Worm (Caenorhabditis elegans) whole organism, L4/young adult: ENCODE results near the gene msp-49.

Source experiments
- W03F9.2 ChIP-seq: fragments of 150-350 bp; optimal IDR thresholded peaks from 2 replicates; lab custom pipeline; 2014; ENCODE audit warnings: missing biosample characterization, missing genetic modification characterization
- dao-5 ChIP-seq: sonication (generic microtip); optimal IDR thresholded peaks from 2 replicates; lab custom pipeline; 2016; ENCODE audit warnings: missing genotype, missing genetic modification characterization, moderate library complexity, missing compliant biosample characterization
- him-1 ChIP-seq: sonication (generic microtip); optimal IDR thresholded peaks from 2 replicates; lab custom pipeline; 2016; ENCODE audit warnings: missing genotype, missing genetic modification reagents, missing genetic modification characterization, missing compliant biosample characterization

The msp-49 gene

ce11 chrII:5222830-5223229, 28.7 kb downstream of the msp-49 start:
- TF ChIP-seq W03F9.2 (no peak), him-1 (tag; lab: Kevin White, UChicago) (no peak), dao-5 (tag; lab: Kevin White, UChicago) (no peak)

DNA sequence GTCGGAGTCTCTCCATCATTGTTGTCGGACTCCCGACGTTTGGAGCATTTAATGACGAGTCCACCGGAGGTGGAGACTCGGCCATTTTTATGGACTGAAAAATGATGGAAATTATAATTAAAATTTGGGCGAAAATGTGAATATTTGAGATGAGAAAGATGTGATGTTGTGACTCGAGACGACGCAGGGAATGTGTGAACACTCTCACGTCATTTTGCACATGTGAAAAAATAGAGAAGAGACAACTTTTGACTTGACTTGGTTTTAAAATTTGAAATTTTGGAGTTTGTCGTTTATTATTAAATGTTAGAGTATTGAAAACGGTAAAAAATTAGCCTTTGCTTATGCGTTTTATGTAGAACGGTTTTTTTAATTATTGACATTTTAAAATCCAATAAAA, 31.1 kb downstream of the msp-49 start, which contains the start of gene dsh-1:
TSS of gene dsh-1 (minus strand) at position 101 of the 400 bp plus-strand sequence.
- TF ChIP-seq him-1 (tag; lab: Kevin White, UChicago) (no peak), W03F9.2 (no peak), dao-5 (tag; lab: Kevin White, UChicago) (no peak)

ce11 chrII:5226309-5226708, 32.1 kb downstream of the msp-49 start:
- TF ChIP-seq W03F9.2 = no peak
- no peak for TF ChIP-seq dao-5 (tag; lab: Kevin White, UChicago)
- no peak for TF ChIP-seq him-1 (tag; lab: Kevin White, UChicago)

ce11 chrII:5227768-5228167, 33.6 kb downstream of the msp-49 start:
- TF ChIP-seq W03F9.2 (no peak), him-1 (tag; lab: Kevin White, UChicago) (no peak)

- TF ChIP-seq him-1 (tag; lab: Kevin White, UChicago) (no peak), dao-5 (tag; lab: Kevin White, UChicago) (no peak), W03F9.2 (no peak)
These were observed 34.5 kb downstream of the msp-49 start for ce11 chrII:5228662-5229061.

DNA sequence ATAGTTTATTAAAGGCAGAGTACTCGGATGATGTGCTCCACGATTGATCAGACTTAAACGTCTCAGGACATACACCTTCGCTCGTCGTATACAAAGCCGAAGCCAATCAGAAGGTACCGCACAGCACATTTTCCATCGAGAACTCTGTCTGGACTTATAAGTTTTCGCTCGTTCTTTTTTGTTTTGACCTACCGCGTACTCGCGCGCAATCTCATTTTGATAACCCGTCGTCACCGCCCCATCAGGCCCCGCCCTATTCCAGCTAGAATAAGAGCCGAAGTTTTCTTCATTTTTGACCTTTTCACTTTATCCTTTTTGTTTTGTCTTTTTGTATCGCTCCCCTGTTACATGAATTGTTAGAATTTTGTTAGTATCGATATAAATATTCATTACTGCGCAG, 35.4 kb downstream of the msp-49 start, which contains the start of gene EGAP2.2:
TSS of gene EGAP2.2 (plus strand) at position 301 of the 400 bp plus-strand sequence.
- TF ChIP-seq W03F9.2 (no peak), him-1 (tag; lab: Kevin White, UChicago) (no peak), dao-5 (tag; lab: Kevin White, UChicago) (no peak)

- TF ChIP-seq dao-5 (tag; lab: Kevin White, UChicago) (no peak), him-1 (tag; lab: Kevin White, UChicago) (no peak), W03F9.2 (no peak)
These were observed 36.9 kb downstream of the msp-49 start, which contains the start of gene EGAP2.1 for ce11 chrII:5231111-5231510. EGAP2.1 (plus strand) TSS chrII:5231411.

DNA sequence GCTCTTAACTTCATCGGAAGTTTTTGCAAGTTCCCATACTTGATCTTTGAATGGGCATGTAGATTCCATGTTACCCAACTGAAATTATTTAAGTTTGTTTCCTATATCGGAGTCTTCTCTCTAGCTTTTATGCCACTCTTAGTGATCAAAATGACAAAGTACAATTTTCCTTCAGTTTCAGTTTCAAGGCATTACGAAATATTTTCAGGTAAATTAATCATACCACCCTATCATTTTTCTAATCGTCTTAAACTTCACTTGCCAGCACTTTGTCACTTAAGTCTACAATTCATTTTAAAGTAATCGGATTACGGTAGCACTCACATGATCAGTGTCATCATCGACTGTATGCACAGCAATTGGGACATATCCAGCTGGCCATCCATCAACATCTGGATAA, 40.6 kb downstream of the msp-49 start:
- TF ChIP-seq W03F9.2 = no peak
- no peak for TF ChIP-seq him-1 (tag; lab: Kevin White, UChicago)
- TF ChIP-seq dao-5 (tag; lab: Kevin White, UChicago) = no peak

- no peak for TF ChIP-seq dao-5 (tag; lab: Kevin White, UChicago)
- TF ChIP-seq W03F9.2 = no peak
- no peak for TF ChIP-seq him-1 (tag; lab: Kevin White, UChicago)
These were observed 41.6 kb downstream of the msp-49 start, which contains the start of gene pho-1 for ce11 chrII:5235758-5236157. pho-1 (minus strand) TSS chrII:5235846.

DNA sequence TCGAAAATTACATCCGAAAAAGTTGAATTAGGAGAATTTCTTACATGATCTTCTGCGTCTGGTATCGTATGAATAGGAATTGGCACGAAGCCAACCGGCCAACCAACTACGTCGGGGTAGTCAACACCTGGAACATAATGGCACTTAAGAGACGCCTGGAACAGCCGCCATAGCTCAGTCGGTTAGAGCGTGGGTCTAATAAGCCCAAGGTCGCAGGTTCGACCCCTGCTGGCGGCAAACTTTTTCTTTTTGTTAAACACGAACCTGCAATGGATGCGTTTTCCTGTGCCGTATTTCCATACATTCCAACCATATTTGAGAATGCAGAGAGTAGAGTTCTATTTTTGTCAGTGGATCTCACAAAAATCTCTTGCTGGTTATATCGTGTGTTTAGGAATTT, 43.5 kb downstream of the msp-49 start:
- no peak for TF ChIP-seq dao-5 (tag; lab: Kevin White, UChicago)
- no peak for TF ChIP-seq him-1 (tag; lab: Kevin White, UChicago)
- no peak for TF ChIP-seq W03F9.2

DNA sequence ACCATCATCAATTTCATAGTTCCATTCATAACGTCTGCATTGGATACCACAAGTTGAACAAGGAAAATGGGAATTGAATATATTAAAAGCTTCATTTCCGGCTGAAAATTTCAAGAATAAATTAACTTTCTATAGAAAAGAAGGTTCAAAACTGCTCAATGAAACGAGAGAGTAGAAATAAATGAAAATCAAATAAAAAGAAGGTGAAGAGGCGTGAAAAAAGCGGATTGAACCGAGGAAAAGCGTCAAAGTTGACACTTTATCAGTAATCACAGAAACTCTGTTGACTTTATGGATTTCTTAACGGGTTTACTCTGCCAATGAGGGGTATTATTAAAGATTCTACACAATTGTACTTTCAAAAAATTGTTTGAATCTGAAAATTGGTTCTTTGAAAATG, 44.2 kb downstream of the msp-49 start, which contains the start of gene pho-4:
TSS of gene pho-4 (minus strand) at position 101 of the 400 bp plus-strand sequence.
- TF ChIP-seq dao-5 (tag; lab: Kevin White, UChicago) = no peak

- TF ChIP-seq W03F9.2 (no peak), him-1 (tag; lab: Kevin White, UChicago) (no peak), dao-5 (tag; lab: Kevin White, UChicago) (no peak)
These were observed 47.4 kb downstream of the msp-49 start, which contains the start of gene T16D1.1 for ce11 chrII:5241560-5241959. T16D1.1 (minus strand) TSS chrII:5241660.
